Fruit fly (Drosophila melanogaster) whole organism, embryonic: ENCODE data around the gene CG7512.

Experiments used
- ATbp ChIP-seq: fragments of 200-800 bp; sonication (Bioruptor generic); optimal IDR thresholded peaks from 2 replicates; lab custom pipeline; 2017; ENCODE audit warnings: missing biosample characterization, mild to moderate bottlenecking, missing genetic modification characterization, missing genetic modification reagents
- Antp ChIP-seq: fragments of 200-800 bp; sonication (Bioruptor generic); optimal IDR thresholded peaks from 3 replicates; lab custom pipeline; 2016; ENCODE audit warnings: missing biosample characterization, missing genetic modification characterization
- BEAF-32 ChIP-seq: fragments of 200-800 bp; sonication (Bioruptor generic); optimal IDR thresholded peaks from 3 replicates; lab custom pipeline; 2017; ENCODE audit warnings: missing biosample characterization, missing genetic modification characterization, mild to moderate bottlenecking, moderate library complexity, missing genetic modification reagents
- Bdp1 ChIP-seq: fragments of 200-800 bp; sonication (Bioruptor generic); optimal IDR thresholded peaks from 3 replicates; lab custom pipeline; 2016; ENCODE audit warnings: missing biosample characterization, missing genetic modification characterization
- CG11247 ChIP-seq: fragments of 200-800 bp; sonication (Bioruptor generic); IDR thresholded peaks from 2 replicates; pipeline ENCODE4 v1.3.6; 2022; ENCODE audit warnings: missing biosample characterization, missing genetic modification characterization
- CG11696 ChIP-seq: fragments of 200-800 bp; sonication (Bioruptor generic); IDR thresholded peaks from 2 replicates; pipeline ENCODE4 v1.3.6; 2022; ENCODE audit warnings: missing biosample characterization, missing genetic modification characterization
- CG12659 ChIP-seq: fragments of 200-800 bp; sonication (Bioruptor generic); optimal IDR thresholded peaks from 3 replicates; lab custom pipeline; 2017; ENCODE audit warnings: mild to moderate bottlenecking, missing biosample characterization, missing genetic modification reagents, missing genetic modification characterization
- CG13624 ChIP-seq: fragments of 200-800 bp; sonication (Bioruptor generic); optimal IDR thresholded peaks from 2 replicates; lab custom pipeline; 2016; ENCODE audit warnings: missing biosample characterization, missing genetic modification characterization
- CG14860 ChIP-seq: fragments of 200-800 bp; sonication (Bioruptor generic); IDR thresholded peaks from 3 replicates; pipeline ENCODE4 v1.3.6; 2022; ENCODE audit warnings: missing biosample characterization, missing genetic modification characterization; ENCODE audit not compliant: partially characterized antibody
- CG14965 ChIP-seq: fragments of 200-800 bp; sonication (Bioruptor generic); optimal IDR thresholded peaks from 2 replicates; lab custom pipeline; 2016; ENCODE audit warnings: missing biosample characterization, missing genetic modification characterization, borderline replicate concordance
- CG15479 ChIP-seq: fragments of 200-800 bp; sonication (Bioruptor generic); optimal IDR thresholded peaks from 3 replicates; lab custom pipeline; 2019; ENCODE audit warnings: missing biosample characterization, mild to moderate bottlenecking, missing genetic modification characterization, moderate library complexity
- CG15696 ChIP-seq: fragments of 200-800 bp; sonication (Bioruptor generic); optimal IDR thresholded peaks from 2 replicates; lab custom pipeline; 2019; ENCODE audit warnings: missing biosample characterization, mild to moderate bottlenecking, missing genetic modification characterization, moderate library complexity
- CG1792 ChIP-seq: fragments of 200-800 bp; sonication (Bioruptor generic); optimal IDR thresholded peaks from 2 replicates; lab custom pipeline; 2016; ENCODE audit warnings: missing biosample characterization, missing genetic modification characterization
- CG30020 ChIP-seq: fragments of 200-800 bp; optimal IDR thresholded peaks from 2 replicates; lab custom pipeline; 2019; ENCODE audit warnings: missing biosample characterization, mild to moderate bottlenecking, missing genetic modification characterization, moderate library complexity
- CG31388 ChIP-seq: fragments of 200-800 bp; sonication (Bioruptor generic); optimal IDR thresholded peaks from 2 replicates; lab custom pipeline; 2016; ENCODE audit warnings: missing biosample characterization, missing genetic modification characterization
- CG3407 ChIP-seq: fragments of 200-800 bp; sonication (Bioruptor generic); optimal IDR thresholded peaks from 2 replicates; lab custom pipeline; 2018; ENCODE audit warnings: missing biosample characterization, mild to moderate bottlenecking, missing genetic modification characterization
- CG34422 ChIP-seq: fragments of 200-800 bp; sonication (Bioruptor generic); IDR thresholded peaks from 3 replicates; pipeline ENCODE4 v1.3.6; 2022; ENCODE audit warnings: missing biosample characterization, missing genetic modification characterization
- CG4730 ChIP-seq: fragments of 200-800 bp; sonication (Bioruptor generic); IDR thresholded peaks from 2 replicates; pipeline ENCODE4 v1.3.6; 2022; ENCODE audit warnings: missing biosample characterization, missing genetic modification characterization
- CG5180 ChIP-seq: fragments of 200-800 bp; sonication (Bioruptor generic); optimal IDR thresholded peaks from 3 replicates; lab custom pipeline; 2017; ENCODE audit warnings: missing biosample characterization, missing genetic modification characterization, mild to moderate bottlenecking, moderate library complexity, missing genetic modification reagents
- CG6791 ChIP-seq: fragments of 200-800 bp; sonication (Bioruptor generic); IDR thresholded peaks from 3 replicates; pipeline ENCODE4 v1.3.6; 2022; ENCODE audit warnings: missing biosample characterization, missing genetic modification characterization; ENCODE audit not compliant: partially characterized antibody
- CG7271 ChIP-seq: fragments of 200-800 bp; sonication (Bioruptor generic); optimal IDR thresholded peaks from 2 replicates; lab custom pipeline; 2018; ENCODE audit warnings: missing biosample characterization, mild to moderate bottlenecking, missing genetic modification characterization, moderate library complexity
- CG7963 ChIP-seq: fragments of 200-800 bp; sonication (Bioruptor generic); IDR thresholded peaks from 3 replicates; pipeline ENCODE4 v1.3.6; 2022; ENCODE audit warnings: missing biosample characterization, missing genetic modification characterization; ENCODE audit not compliant: partially characterized antibody
- CG8388 ChIP-seq: fragments of 200-800 bp; sonication (Bioruptor generic); optimal IDR thresholded peaks from 2 replicates; lab custom pipeline; 2019; ENCODE audit warnings: missing biosample characterization, mild to moderate bottlenecking, missing genetic modification characterization, moderate library complexity
- Chrac-16 ChIP-seq: fragments of 200-800 bp; sonication (Bioruptor generic); optimal IDR thresholded peaks from 3 replicates; lab custom pipeline; 2016; ENCODE audit warnings: missing biosample characterization, missing genetic modification characterization
- CrebB ChIP-seq: fragments of 200-800 bp; sonication (Bioruptor generic); optimal IDR thresholded peaks from 3 replicates; lab custom pipeline; 2018; ENCODE audit warnings: missing biosample characterization, mild to moderate bottlenecking, missing genetic modification characterization
- Dek ChIP-seq: fragments of 200-800 bp; sonication (Bioruptor generic); optimal IDR thresholded peaks from 3 replicates; lab custom pipeline; 2019; ENCODE audit warnings: missing biosample characterization, mild to moderate bottlenecking, missing genetic modification characterization, moderate library complexity
- Eip74EF ChIP-seq, 2 experiments: fragments of 200-800 bp in 1 of 2; fragments of >200 bp in 1 of 2; sonication (Bioruptor generic) in 1 of 2; optimal IDR thresholded peaks; 2 replicates each; lab custom pipeline; 2017 to 2019; ENCODE audit warnings: missing biosample characterization in 2 of 2, missing genetic modification characterization in 2 of 2, mild to moderate bottlenecking in 1 of 2, moderate library complexity in 1 of 2
- Elba2 ChIP-seq: fragments of 200-800 bp; sonication (Bioruptor generic); optimal IDR thresholded peaks from 3 replicates; lab custom pipeline; 2016; ENCODE audit warnings: missing biosample characterization, missing genetic modification characterization
- HLH4C ChIP-seq: fragments of 200-800 bp; sonication (Bioruptor generic); IDR thresholded peaks from 3 replicates; pipeline ENCODE4 v1.3.6; 2022; ENCODE audit warnings: missing biosample characterization, missing genetic modification characterization; ENCODE audit not compliant: partially characterized antibody
- HLH54F ChIP-seq: fragments of 200-800 bp; sonication (Bioruptor generic); optimal IDR thresholded peaks from 3 replicates; lab custom pipeline; 2016; ENCODE audit warnings: missing biosample characterization, missing genetic modification characterization
- Hmx ChIP-seq: fragments of 200-800 bp; sonication (Bioruptor generic); optimal IDR thresholded peaks from 2 replicates; lab custom pipeline; 2016; ENCODE audit warnings: missing biosample characterization, missing genetic modification characterization
- Optix ChIP-seq: fragments of 200-800 bp; sonication (Bioruptor generic); IDR thresholded peaks from 3 replicates; pipeline ENCODE4 v1.3.6; 2022; ENCODE audit warnings: missing biosample characterization, missing genetic modification characterization
- PHDP ChIP-seq: fragments of 200-800 bp; sonication (Bioruptor generic); optimal IDR thresholded peaks from 3 replicates; lab custom pipeline; 2018; ENCODE audit warnings: missing biosample characterization, mild to moderate bottlenecking, missing genetic modification characterization, moderate library complexity
- Sox102F ChIP-seq: fragments of 200-800 bp; sonication (Bioruptor generic); optimal IDR thresholded peaks from 2 replicates; lab custom pipeline; 2018; ENCODE audit warnings: missing biosample characterization, mild to moderate bottlenecking, missing genetic modification characterization, moderate library complexity
- Usf ChIP-seq: fragments of 200-800 bp; sonication (Bioruptor generic); optimal IDR thresholded peaks from 2 replicates; lab custom pipeline; 2017; ENCODE audit warnings: missing genotype, missing biosample characterization, missing genetic modification characterization
- Vsx1 ChIP-seq: fragments of 200-800 bp; sonication (Bioruptor generic); optimal IDR thresholded peaks from 2 replicates; lab custom pipeline; 2017; ENCODE audit warnings: missing biosample characterization, mild to moderate bottlenecking, missing genetic modification characterization, missing genetic modification reagents
- cwo ChIP-seq: fragments of 200-800 bp; sonication (Bioruptor generic); optimal IDR thresholded peaks from 3 replicates; lab custom pipeline; 2017; ENCODE audit warnings: missing biosample characterization, missing genetic modification characterization, mild to moderate bottlenecking, moderate library complexity, missing genetic modification reagents
- dm ChIP-seq: fragments of 200-800 bp; sonication (Bioruptor generic); optimal IDR thresholded peaks from 3 replicates; lab custom pipeline; 2016; ENCODE audit warnings: missing biosample characterization, missing genetic modification characterization
- dpn ChIP-seq, 2 experiments: fragments of 200-800 bp; sonication (Bioruptor generic); optimal IDR thresholded peaks; 3 replicates each; lab custom pipeline; 2016; ENCODE audit warnings: missing biosample characterization in 2 of 2, missing genetic modification characterization in 2 of 2
- esg ChIP-seq: fragments of 200-800 bp; sonication (Bioruptor generic); conservative IDR thresholded peaks from 2 replicates; pipeline ENCODE4 v1.3.6; 2022; ENCODE audit warnings: missing biosample characterization, missing genetic modification characterization
- eyg ChIP-seq: fragments of 200-800 bp; sonication (Bioruptor generic); optimal IDR thresholded peaks from 3 replicates; lab custom pipeline; 2016; ENCODE audit warnings: missing biosample characterization, missing genetic modification characterization
- lilli ChIP-seq: fragments of 200-800 bp; sonication (Bioruptor generic); optimal IDR thresholded peaks from 3 replicates; lab custom pipeline; 2016; ENCODE audit warnings: missing biosample characterization, missing genetic modification characterization
- prd ChIP-seq, 3 experiments: fragments of >200 bp in 2 of 3; fragments of 200-800 bp in 1 of 3; sonication (Bioruptor generic) in 1 of 3; optimal IDR thresholded peaks in 2 of 3; IDR thresholded peaks in 1 of 3; 2 replicates in 2 of 3; 3 replicates in 1 of 3; pipeline versions ENCODE4 v1.3.6 to Lab custom; 2017 to 2022; ENCODE audit warnings: missing biosample characterization in 1 of 3, missing genetic modification characterization in 1 of 3
- schlank ChIP-seq: fragments of 200-800 bp; sonication (Bioruptor generic); optimal IDR thresholded peaks from 2 replicates; lab custom pipeline; 2018; ENCODE audit warnings: missing biosample characterization, mild to moderate bottlenecking, missing genetic modification characterization
- stwl ChIP-seq: fragments of 200-800 bp; sonication (Bioruptor generic); optimal IDR thresholded peaks from 3 replicates; lab custom pipeline; 2018; ENCODE audit warnings: missing biosample characterization, mild to moderate bottlenecking, missing genetic modification characterization, moderate library complexity
- tap ChIP-seq: fragments of 200-800 bp; optimal IDR thresholded peaks from 3 replicates; lab custom pipeline; 2019; ENCODE audit warnings: missing biosample characterization, mild to moderate bottlenecking, missing genetic modification characterization, moderate library complexity
- tin ChIP-seq: fragments of 200-800 bp; sonication (Bioruptor generic); optimal IDR thresholded peaks from 3 replicates; lab custom pipeline; 2016; ENCODE audit warnings: missing biosample characterization, missing genetic modification characterization

Gene CG7512

dm6 chr3L:11534391-11535246 is 21.1 kb downstream of the CG7512 start (continued):
- TF ChIP-seq Eip74EF (GFP tag; optimal IDR thresholded peaks at IDR 0.05; lab: Kevin White, UChicago), result no peak
- TF ChIP-seq esg (GFP tag; lab: Robert Waterston, UW), result 0 out of 2 replicates have a peak, but pooled peaks have one; percentile 13
- TF ChIP-seq CG12659, result peak; percentile 22
- TF ChIP-seq CG3407 (GFP tag; lab: Kevin White, UChicago), result no peak
- no peak for TF ChIP-seq dm (GFP tag; lab: Kevin White, UChicago)
- TF ChIP-seq Sox102F (GFP tag; lab: Kevin White, UChicago), result peak; percentile 55
- TF ChIP-seq CG1792 (GFP tag; lab: Kevin White, UChicago), result no peak
- peak; percentile 23 for TF ChIP-seq CG8388 (GFP tag; lab: Kevin White, UChicago)
- TF ChIP-seq CG34422 (GFP tag; lab: Robert Waterston, UW), result no peak
- no peak for TF ChIP-seq CG30020 (tag; lab: Kevin White, UChicago)
- TF ChIP-seq Hmx, result no peak
- TF ChIP-seq lilli (GFP tag; lab: Kevin White, UChicago), result no peak
- TF ChIP-seq tap (tag; lab: Kevin White, UChicago), result no peak
- no peak for TF ChIP-seq CG14860 (GFP tag; lab: Robert Waterston, UW)
- TF ChIP-seq CG31388 (GFP tag; lab: Kevin White, UChicago), result no peak
- TF ChIP-seq CG5180, result no peak
- TF ChIP-seq Optix (GFP tag; lab: Robert Waterston, UW), result no peak
- no peak for TF ChIP-seq Chrac-16
- TF ChIP-seq CG6791 (GFP tag; lab: Robert Waterston, UW), result peak; percentile 58; the same call in 2 of the 3 replicates
- peak in 1 of 2 experiments; percentile 5 for TF ChIP-seq dpn (GFP tag; optimal IDR thresholded peaks at IDR 0.05; lab: Kevin White, UChicago)
- no peak for TF ChIP-seq prd (optimal IDR thresholded peaks at IDR 0.05; lab: Kevin White, UChicago)
- TF ChIP-seq prd (GFP tag; IDR thresholded peaks at IDR 0.05; lab: Robert Waterston, UW), result no peak
- TF ChIP-seq HLH4C, result no peak
- no peak for TF ChIP-seq CG7963 (GFP tag; lab: Robert Waterston, UW)
- no peak for TF ChIP-seq schlank
- TF ChIP-seq Antp (GFP tag; lab: Kevin White, UChicago), result no peak
- peak; percentile 29 for TF ChIP-seq Usf (GFP tag; lab: Kevin White, UChicago)
- no peak for TF ChIP-seq cwo (GFP tag; lab: Kevin White, UChicago)
- TF ChIP-seq Bdp1 (GFP tag; lab: Kevin White, UChicago), result no peak
- no peak for TF ChIP-seq CG13624 (GFP tag; lab: Kevin White, UChicago)
- TF ChIP-seq CG15479 (GFP tag; lab: Kevin White, UChicago), result no peak
- no peak for TF ChIP-seq CG7271
- no peak for TF ChIP-seq ATbp (GFP tag; lab: Kevin White, UChicago)
- peak; percentile 16 for TF ChIP-seq Dek (tag; lab: Kevin White, UChicago)
- no peak for TF ChIP-seq HLH54F
- TF ChIP-seq CrebB (tag; lab: Kevin White, UChicago), result no peak
- no peak for TF ChIP-seq Elba2 (GFP tag; lab: Kevin White, UChicago)
- no peak for TF ChIP-seq CG11696
- no peak for TF ChIP-seq BEAF-32 (GFP tag; lab: Kevin White, UChicago)
- no peak for TF ChIP-seq eyg (GFP tag; lab: Kevin White, UChicago)
- TF ChIP-seq tin (GFP tag; lab: Kevin White, UChicago), result no peak
- TF ChIP-seq CG11247 (GFP tag; lab: Robert Waterston, UW), result no peak
- TF ChIP-seq CG14965, result no peak
- no peak for TF ChIP-seq CG4730 (GFP tag; lab: Robert Waterston, UW)
- TF ChIP-seq PHDP (tag; lab: Kevin White, UChicago), result peak; percentile 49
- no peak for TF ChIP-seq CG15696 (tag; lab: Kevin White, UChicago)
- TF ChIP-seq stwl (tag; lab: Kevin White, UChicago), result peak; percentile 7
- no peak for TF ChIP-seq Vsx1
